Worm (Caenorhabditis elegans) whole organism, L4 larva: Measurements from ENCODE around the gene DH11.5.

ENCODE experiments used
- T26A8.4 ChIP-seq: fragments of 200-800 bp; sonication (Bioruptor generic); IDR thresholded peaks from 2 replicates; pipeline ENCODE4 v1.3.6; 2022; ENCODE audit warnings: missing genetic modification characterization, missing compliant biosample characterization
- dmd-8 ChIP-seq: fragments of 200-800 bp; sonication (Bioruptor generic); IDR thresholded peaks from 2 replicates; pipeline ENCODE4 v1.3.6; 2022; ENCODE audit warnings: missing genetic modification characterization, missing compliant biosample characterization
- lin-13 ChIP-seq: fragments of 150-350 bp; optimal IDR thresholded peaks from 2 replicates; lab custom pipeline; 2014; ENCODE audit warnings: missing biosample characterization, missing genetic modification reagents, missing genetic modification characterization
- mxl-2 ChIP-seq: fragments of 200-800 bp; sonication (Bioruptor generic); conservative IDR thresholded peaks from 2 replicates; pipeline ENCODE4 v1.3.6; 2022; ENCODE audit warnings: missing genetic modification reagents, missing genetic modification characterization, missing compliant biosample characterization
- skn-1 ChIP-seq: fragments of 150-350 bp; optimal IDR thresholded peaks from 2 replicates; lab custom pipeline; 2014; ENCODE audit warnings: missing biosample characterization, missing genetic modification characterization

DNA sequence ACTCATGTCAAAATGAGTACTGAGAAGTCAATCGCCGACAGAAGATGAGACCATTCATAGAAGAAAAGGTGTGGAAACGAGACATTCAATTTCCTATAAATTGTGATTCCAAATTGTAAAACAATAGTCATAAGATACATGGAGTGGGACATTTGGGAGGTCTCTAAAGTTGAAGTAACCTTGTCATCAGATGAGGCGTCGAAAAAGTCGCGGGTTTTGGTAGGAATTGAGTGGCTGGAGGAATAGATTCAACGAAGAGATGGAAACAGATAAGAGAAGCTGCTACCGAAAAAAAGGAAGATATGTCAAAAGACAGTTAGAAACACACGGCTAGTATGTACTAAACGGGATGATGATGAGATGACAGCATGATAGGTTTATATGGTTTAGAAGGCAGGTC is 45.7 kb upstream of the DH11.5 start:
- TF ChIP-seq lin-13 (GFP tag; lab: Kevin White, UChicago), result no peak
- no peak for TF ChIP-seq T26A8.4 (GFP tag; lab: Robert Waterston, UW)
- TF ChIP-seq dmd-8 (GFP tag; lab: Robert Waterston, UW), result no peak
- no peak for TF ChIP-seq skn-1 (tag; lab: Kevin White, UChicago)
- no peak for TF ChIP-seq mxl-2 (GFP tag; lab: Robert Waterston, UW)
